Fruit fly (Drosophila melanogaster): ENCODE results near the gene vnd.

dm6 chrX:598322-599057 lies 16.6 kb downstream of the vnd start:
- TF ChIP-seq Sox15 (GFP tag; optimal IDR thresholded peaks at IDR 0.05) = no peak
- no peak for TF ChIP-seq CG6276 (GFP tag; optimal IDR thresholded peaks at IDR 0.05)

Data from whole organism, prepupa.